Fruit fly (Drosophila melanogaster) whole organism, embryonic: ENCODE measurements around the gene CG44362.
A peak's percentile ranks its signal among the peaks of the same experiment; 100 is the strongest.

Source experiments
- Abd-B ChIP-seq: fragments of 200-800 bp; sonication (Bioruptor generic); optimal IDR thresholded peaks from 2 replicates; lab custom pipeline; 2018; ENCODE audit warnings: missing biosample characterization, mild to moderate bottlenecking, missing genetic modification characterization, moderate library complexity
- CG13123 ChIP-seq: fragments of 200-800 bp; sonication (Bioruptor generic); optimal IDR thresholded peaks from 2 replicates; lab custom pipeline; 2016; ENCODE audit warnings: missing biosample characterization, missing genetic modification characterization
- CG14667 ChIP-seq: fragments of 200-800 bp; sonication (Bioruptor generic); IDR thresholded peaks from 2 replicates; pipeline ENCODE4 v1.3.6; 2022; ENCODE audit warnings: missing biosample characterization, missing genetic modification characterization
- CG14710 ChIP-seq: fragments of 200-800 bp; sonication (Bioruptor generic); optimal IDR thresholded peaks from 3 replicates; lab custom pipeline; 2019; ENCODE audit warnings: missing biosample characterization, mild to moderate bottlenecking, missing genetic modification characterization, moderate library complexity
- CG16813 ChIP-seq: fragments of 200-800 bp; sonication (Bioruptor generic); IDR thresholded peaks from 3 replicates; pipeline ENCODE4 v1.3.6; 2022; ENCODE audit warnings: missing biosample characterization, missing genetic modification characterization; ENCODE audit not compliant: partially characterized antibody
- CG17568 ChIP-seq: fragments of 200-800 bp; sonication (Bioruptor generic); optimal IDR thresholded peaks from 2 replicates; lab custom pipeline; 2018; ENCODE audit warnings: missing biosample characterization, mild to moderate bottlenecking, missing genetic modification characterization, moderate library complexity
- CG17912 ChIP-seq: fragments of 200-800 bp; sonication (Bioruptor generic); optimal IDR thresholded peaks from 2 replicates; lab custom pipeline; 2018; ENCODE audit warnings: missing biosample characterization, mild to moderate bottlenecking, missing genetic modification characterization
- CG18262 ChIP-seq: fragments of 200-800 bp; optimal IDR thresholded peaks from 3 replicates; lab custom pipeline; 2019; ENCODE audit warnings: missing biosample characterization, mild to moderate bottlenecking, missing genetic modification characterization, moderate library complexity
- CG18619 ChIP-seq: fragments of 200-800 bp; sonication (Bioruptor generic); optimal IDR thresholded peaks from 3 replicates; lab custom pipeline; 2017; ENCODE audit warnings: missing biosample characterization, mild to moderate bottlenecking, missing genetic modification characterization
- CG2199 ChIP-seq: fragments of 200-800 bp; sonication (Bioruptor generic); IDR thresholded peaks from 3 replicates; pipeline ENCODE4 v1.3.6; 2022; ENCODE audit warnings: missing biosample characterization, missing genetic modification characterization
- CG31365 ChIP-seq: fragments of 200-800 bp; sonication (Bioruptor generic); optimal IDR thresholded peaks from 2 replicates; lab custom pipeline; 2018; ENCODE audit warnings: missing biosample characterization, mild to moderate bottlenecking, missing genetic modification characterization
- CG3281 ChIP-seq: fragments of 200-800 bp; sonication (Bioruptor generic); optimal IDR thresholded peaks from 3 replicates; lab custom pipeline; 2017; ENCODE audit warnings: missing biosample characterization, mild to moderate bottlenecking, missing genetic modification characterization
- CG4404 ChIP-seq: fragments of 200-800 bp; sonication (Bioruptor generic); IDR thresholded peaks from 2 replicates; pipeline ENCODE4 v1.3.6; 2022; ENCODE audit warnings: missing biosample characterization, missing genetic modification characterization
- CG4854 ChIP-seq: fragments of 200-800 bp; sonication (Bioruptor generic); optimal IDR thresholded peaks from 2 replicates; lab custom pipeline; 2016; ENCODE audit warnings: missing biosample characterization, missing genetic modification characterization, inconsistent platforms
- CG6654 ChIP-seq: fragments of 200-800 bp; sonication (Bioruptor generic); optimal IDR thresholded peaks from 2 replicates; lab custom pipeline; 2017; ENCODE audit warnings: missing biosample characterization, mild to moderate bottlenecking, missing genetic modification characterization
- CG7745 ChIP-seq: fragments of 200-800 bp; sonication (Bioruptor generic); optimal IDR thresholded peaks from 2 replicates; lab custom pipeline; 2018; ENCODE audit warnings: missing biosample characterization, mild to moderate bottlenecking, missing genetic modification characterization, moderate library complexity
- CG8388 ChIP-seq: fragments of 200-800 bp; sonication (Bioruptor generic); optimal IDR thresholded peaks from 2 replicates; lab custom pipeline; 2019; ENCODE audit warnings: missing biosample characterization, mild to moderate bottlenecking, missing genetic modification characterization, moderate library complexity
- CG8924 ChIP-seq: fragments of 200-800 bp; optimal IDR thresholded peaks from 3 replicates; lab custom pipeline; 2019; ENCODE audit warnings: missing biosample characterization, mild to moderate bottlenecking, missing genetic modification characterization, moderate library complexity
- CG9609 ChIP-seq: fragments of 200-800 bp; sonication (Bioruptor generic); optimal IDR thresholded peaks from 3 replicates; lab custom pipeline; 2016; ENCODE audit warnings: missing biosample characterization, missing genetic modification characterization
- CG9817 ChIP-seq: fragments of 200-800 bp; sonication (Bioruptor generic); optimal IDR thresholded peaks from 2 replicates; lab custom pipeline; 2018; ENCODE audit warnings: missing biosample characterization, mild to moderate bottlenecking, missing genetic modification characterization, moderate library complexity
- D19B ChIP-seq: fragments of 200-800 bp; sonication (Bioruptor generic); optimal IDR thresholded peaks from 2 replicates; lab custom pipeline; 2017; ENCODE audit warnings: missing biosample characterization, mild to moderate bottlenecking, missing genetic modification characterization
- Elba2 ChIP-seq: fragments of 200-800 bp; sonication (Bioruptor generic); optimal IDR thresholded peaks from 3 replicates; lab custom pipeline; 2016; ENCODE audit warnings: missing biosample characterization, missing genetic modification characterization
- Fer3 ChIP-seq: fragments of 200-800 bp; sonication (Bioruptor generic); optimal IDR thresholded peaks from 2 replicates; lab custom pipeline; 2018; ENCODE audit warnings: missing biosample characterization, mild to moderate bottlenecking, missing genetic modification characterization, moderate library complexity
- H15 ChIP-seq: fragments of 200-800 bp; sonication (Bioruptor generic); IDR thresholded peaks from 3 replicates; pipeline ENCODE4 v1.3.6; 2022; ENCODE audit warnings: missing biosample characterization, missing genetic modification characterization
- Hand ChIP-seq: fragments of 200-800 bp; sonication (Bioruptor generic); optimal IDR thresholded peaks from 2 replicates; lab custom pipeline; 2017; ENCODE audit warnings: mild to moderate bottlenecking, missing biosample characterization, missing genetic modification reagents, missing genetic modification characterization
- Hr3 ChIP-seq: fragments of 200-800 bp; sonication (Bioruptor generic); optimal IDR thresholded peaks from 3 replicates; lab custom pipeline; 2016; ENCODE audit warnings: missing biosample characterization, missing genetic modification characterization
- Lim3 ChIP-seq: fragments of 200-800 bp; sonication (Bioruptor generic); IDR thresholded peaks from 2 replicates; pipeline ENCODE4 v1.3.6; 2022; ENCODE audit warnings: missing biosample characterization, missing genetic modification characterization
- MESR4 ChIP-seq: fragments of 200-800 bp; sonication (Bioruptor generic); optimal IDR thresholded peaks from 2 replicates; lab custom pipeline; 2018; ENCODE audit warnings: missing biosample characterization, mild to moderate bottlenecking, missing genetic modification characterization, moderate library complexity
- Opbp ChIP-seq: fragments of 200-800 bp; sonication (Bioruptor generic); IDR thresholded peaks from 3 replicates; pipeline ENCODE4 v1.3.6; 2022; ENCODE audit warnings: missing biosample characterization, missing genetic modification characterization; ENCODE audit not compliant: partially characterized antibody
- Rfx ChIP-seq: fragments of 200-800 bp; sonication (Bioruptor generic); IDR thresholded peaks from 2 replicates; pipeline ENCODE4 v1.3.6; 2022; ENCODE audit warnings: missing biosample characterization, missing genetic modification characterization
- Xbp1 ChIP-seq: fragments of 200-800 bp; sonication (Bioruptor generic); optimal IDR thresholded peaks from 3 replicates; lab custom pipeline; 2016; ENCODE audit warnings: missing biosample characterization, mild to moderate bottlenecking, missing genetic modification characterization
- bbx ChIP-seq: fragments of 200-800 bp; sonication (Bioruptor generic); IDR thresholded peaks from 2 replicates; pipeline ENCODE4 v1.3.6; 2022; ENCODE audit warnings: missing biosample characterization, missing genetic modification characterization; ENCODE audit not compliant: partially characterized antibody
- bcd ChIP-seq: fragments of 200-800 bp; sonication (Bioruptor generic); optimal IDR thresholded peaks from 2 replicates; lab custom pipeline; 2017; ENCODE audit warnings: missing biosample characterization, mild to moderate bottlenecking, missing genetic modification characterization
- bigmax ChIP-seq: fragments of 200-800 bp; sonication (Bioruptor generic); optimal IDR thresholded peaks from 2 replicates; lab custom pipeline; 2018; ENCODE audit warnings: missing biosample characterization, mild to moderate bottlenecking, missing genetic modification characterization
- bsh ChIP-seq, 2 experiments: fragments of 200-800 bp; sonication (Bioruptor generic); optimal IDR thresholded peaks; 2 replicates each; lab custom pipeline; 2017 to 2018; ENCODE audit warnings: mild to moderate bottlenecking in 2 of 2, missing biosample characterization in 2 of 2, missing genetic modification characterization in 2 of 2, moderate library complexity in 1 of 2
- cas ChIP-seq: fragments of 200-800 bp; sonication (Bioruptor generic); IDR thresholded peaks from 2 replicates; pipeline ENCODE4 v1.3.6; 2022; ENCODE audit warnings: missing biosample characterization, missing genetic modification characterization
- chn ChIP-seq: fragments of 200-800 bp; sonication (Bioruptor generic); optimal IDR thresholded peaks from 2 replicates; lab custom pipeline; 2016; ENCODE audit warnings: missing biosample characterization, missing genetic modification characterization
- fd102C ChIP-seq: fragments of 200-800 bp; sonication (Bioruptor generic); optimal IDR thresholded peaks from 2 replicates; lab custom pipeline; 2018; ENCODE audit warnings: missing biosample characterization, mild to moderate bottlenecking, missing genetic modification characterization, moderate library complexity
- lola ChIP-seq, 3 experiments: fragments of >200 bp in 2 of 3; fragments of 200-800 bp in 1 of 3; sonication (Bioruptor generic) in 1 of 3; optimal IDR thresholded peaks; 2 replicates each; lab custom pipeline; 2017 to 2019; ENCODE audit warnings: missing biosample characterization in 3 of 3, missing genetic modification characterization in 3 of 3, mild to moderate bottlenecking in 1 of 3, moderate library complexity in 1 of 3
- nau ChIP-seq: fragments of 200-800 bp; sonication (Bioruptor generic); optimal IDR thresholded peaks from 3 replicates; lab custom pipeline; 2017; ENCODE audit warnings: missing biosample characterization, mild to moderate bottlenecking, missing genetic modification characterization, missing genetic modification reagents
- pros ChIP-seq: fragments of 200-800 bp; sonication (Bioruptor generic); optimal IDR thresholded peaks from 3 replicates; lab custom pipeline; 2019; ENCODE audit warnings: missing biosample characterization, mild to moderate bottlenecking, missing genetic modification characterization, moderate library complexity
- repo ChIP-seq: fragments of 200-800 bp; sonication (Bioruptor generic); optimal IDR thresholded peaks from 2 replicates; lab custom pipeline; 2016; ENCODE audit warnings: missing biosample characterization, missing genetic modification characterization
- shn ChIP-seq: fragments of 200-800 bp; sonication (Bioruptor generic); optimal IDR thresholded peaks from 3 replicates; lab custom pipeline; 2016; ENCODE audit warnings: missing biosample characterization, missing genetic modification characterization
- ssp ChIP-seq: fragments of 200-800 bp; sonication (Bioruptor generic); IDR thresholded peaks from 2 replicates; pipeline ENCODE4 v1.3.6; 2022; ENCODE audit warnings: missing biosample characterization, missing genetic modification characterization
- ttk ChIP-seq: fragments of 200-800 bp; sonication (Bioruptor generic); IDR thresholded peaks from 2 replicates; pipeline ENCODE4 v2.1.2; 2022; ENCODE audit warnings: missing biosample characterization, missing genetic modification characterization
- twi ChIP-seq: fragments of 200-800 bp; optimal IDR thresholded peaks from 2 replicates; lab custom pipeline; 2019; ENCODE audit warnings: missing biosample characterization, mild to moderate bottlenecking, missing genetic modification characterization, moderate library complexity
- vfl ChIP-seq: fragments of 200-800 bp; sonication (Bioruptor generic); optimal IDR thresholded peaks from 2 replicates; lab custom pipeline; 2016; ENCODE audit warnings: missing biosample characterization, missing genetic modification characterization
- z ChIP-seq: fragments of 200-800 bp; sonication (Bioruptor generic); IDR thresholded peaks from 3 replicates; pipeline ENCODE4 v1.3.6; 2022; ENCODE audit warnings: missing biosample characterization, missing genetic modification characterization
- zen2 ChIP-seq: fragments of 200-800 bp; sonication (Bioruptor generic); IDR thresholded peaks from 3 replicates; pipeline ENCODE4 v1.3.6; 2022; ENCODE audit warnings: missing biosample characterization, missing genetic modification characterization; ENCODE audit not compliant: partially characterized antibody

The CG44362 gene

DNA sequence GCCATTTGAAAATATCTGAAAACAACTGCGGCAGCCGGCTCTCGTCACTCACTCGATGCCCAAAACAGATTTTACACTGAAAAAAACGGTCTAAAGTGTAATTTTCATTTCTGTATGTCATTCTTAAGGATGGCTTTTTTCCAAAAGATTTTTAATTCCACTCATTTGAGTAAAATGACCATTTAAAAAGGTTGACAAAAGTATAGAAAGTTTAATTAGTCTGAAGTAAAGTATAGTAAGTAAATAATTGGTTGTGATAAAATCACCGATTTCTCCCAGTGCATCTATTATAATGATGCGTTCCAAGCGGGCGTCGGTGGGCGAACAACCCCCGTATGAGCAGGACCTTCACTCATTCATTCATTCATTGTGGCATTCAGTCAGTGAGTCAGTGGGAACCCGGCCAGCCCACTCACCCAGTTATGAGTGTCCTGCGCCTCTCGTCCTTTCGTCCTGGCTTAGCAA lies 25.0 kb downstream of the CG44362 start (continued):
- TF ChIP-seq twi (tag; lab: Kevin White, UChicago) (no peak), cas (GFP tag; lab: Robert Waterston, UW) (no peak), nau (peak; percentile 67), CG17912 (GFP tag; lab: Kevin White, UChicago) (no peak), Rfx (GFP tag; lab: Robert Waterston, UW) (peak; percentile 67), H15 (GFP tag; lab: Robert Waterston, UW) (peak; percentile 76), ttk (GFP tag; lab: Robert Waterston, UW) (peak; percentile 67; the same call in 1 of the 2 replicates), z (GFP tag; lab: Robert Waterston, UW) (peak; percentile 82; the same call in 2 of the 3 replicates), CG7745 (no peak), Xbp1 (GFP tag; lab: Kevin White, UChicago) (peak; percentile 54), MESR4 (GFP tag; lab: Kevin White, UChicago) (no peak), repo (peak; percentile 28), CG13123 (peak; percentile 26), shn (GFP tag; lab: Kevin White, UChicago) (peak; percentile 35), vfl (GFP tag; lab: Kevin White, UChicago) (no peak), bcd (peak; percentile 57), CG17568 (no peak), CG18619 (peak; percentile 50), fd102C (no peak), Elba2 (no peak), CG4854 (GFP tag; lab: Kevin White, UChicago) (peak; percentile 45), CG14710 (tag; lab: Kevin White, UChicago) (peak; percentile 88), D19B (GFP tag; lab: Kevin White, UChicago) (no peak), pros (no peak), CG14667 (GFP tag; lab: Robert Waterston, UW) (peak; percentile 52; the same call in 1 of the 2 replicates), Hand (GFP tag; lab: Kevin White, UChicago) (peak; percentile 23), Fer3 (peak; percentile 64), CG2199 (GFP tag; lab: Robert Waterston, UW) (peak; percentile 67; the same call in 2 of the 3 replicates), CG8924 (tag; lab: Kevin White, UChicago) (peak; percentile 56), zen2 (GFP tag; lab: Robert Waterston, UW) (no peak), Lim3 (GFP tag; lab: Robert Waterston, UW) (0 out of 2 replicates have a peak, but pooled peaks have one; percentile 25), ssp (peak; percentile 77), chn (GFP tag; lab: Kevin White, UChicago) (peak; percentile 23), CG9609 (no peak), Hr3 (GFP tag; lab: Kevin White, UChicago) (peak; percentile 57), bsh (GFP tag; optimal IDR thresholded peaks at IDR 0.05; lab: Kevin White, UChicago) (peak in 1 of 2 experiments; percentile 81), CG18262 (tag; lab: Kevin White, UChicago) (peak; percentile 90), bigmax (GFP tag; lab: Kevin White, UChicago) (no peak), Abd-B (peak; percentile 45), CG9817 (tag; lab: Kevin White, UChicago) (peak; percentile 47), CG16813 (GFP tag; lab: Robert Waterston, UW) (no peak), lola (GFP tag; optimal IDR thresholded peaks at IDR 0.05; lab: Kevin White, UChicago) (peak in 1 of 3 experiments; percentile 85), bbx (GFP tag; lab: Robert Waterston, UW) (no peak), CG31365 (tag; lab: Kevin White, UChicago) (no peak), CG4404 (peak; percentile 83), CG8388 (GFP tag; lab: Kevin White, UChicago) (peak; percentile 87), CG3281 (GFP tag; lab: Kevin White, UChicago) (peak; percentile 57), CG6654 (GFP tag; lab: Kevin White, UChicago) (peak; percentile 39), Opbp (GFP tag; lab: Robert Waterston, UW) (no peak)
